Fruit fly (Drosophila melanogaster) whole organism, embryonic: Measurements from ENCODE around the gene CG43814.
A peak's percentile ranks its signal among the peaks of the same experiment; 100 is the strongest.

ENCODE experiments used
- ATbp ChIP-seq: fragments of 200-800 bp; sonication (Bioruptor generic); optimal IDR thresholded peaks from 2 replicates; lab custom pipeline; 2017; ENCODE audit warnings: missing biosample characterization, mild to moderate bottlenecking, missing genetic modification characterization, missing genetic modification reagents
- Atf6 ChIP-seq: fragments of 200-800 bp; sonication (Bioruptor generic); IDR thresholded peaks from 2 replicates; pipeline ENCODE4 v1.3.6; 2022; ENCODE audit warnings: missing biosample characterization, missing genetic modification characterization
- Awh ChIP-seq: fragments of 200-800 bp; sonication (Bioruptor generic); IDR thresholded peaks from 2 replicates; pipeline ENCODE4, ENCODE4 v1.3.6; 2022; ENCODE audit warnings: missing biosample characterization, missing genetic modification characterization
- CG10274 ChIP-seq: fragments of 200-800 bp; sonication (Bioruptor generic); optimal IDR thresholded peaks from 3 replicates; lab custom pipeline; 2017; ENCODE audit warnings: missing biosample characterization, mild to moderate bottlenecking, missing genetic modification characterization
- CG10321 ChIP-seq: fragments of 200-800 bp; sonication (Bioruptor generic); IDR thresholded peaks from 2 replicates; pipeline ENCODE4 v1.3.6; 2022; ENCODE audit warnings: missing biosample characterization, missing genetic modification characterization
- CG10565 ChIP-seq: fragments of 200-800 bp; sonication (Bioruptor generic); optimal IDR thresholded peaks from 3 replicates; lab custom pipeline; 2016; ENCODE audit warnings: missing biosample characterization, mild to moderate bottlenecking, missing genetic modification characterization
- CG11093 ChIP-seq: fragments of 200-800 bp; sonication (Bioruptor generic); IDR thresholded peaks from 3 replicates; pipeline ENCODE4 v1.3.6; 2022; ENCODE audit warnings: missing biosample characterization, missing genetic modification characterization
- CG11695 ChIP-seq: fragments of 200-800 bp; sonication (Bioruptor generic); IDR thresholded peaks from 3 replicates; pipeline ENCODE4 v1.3.6; 2022; ENCODE audit warnings: missing biosample characterization, missing genetic modification characterization
- CG13624 ChIP-seq: fragments of 200-800 bp; sonication (Bioruptor generic); optimal IDR thresholded peaks from 2 replicates; lab custom pipeline; 2016; ENCODE audit warnings: missing biosample characterization, missing genetic modification characterization
- CG14014 ChIP-seq: fragments of 200-800 bp; sonication (Bioruptor generic); IDR thresholded peaks from 2 replicates; pipeline ENCODE4 v1.3.6; 2022; ENCODE audit warnings: missing biosample characterization, missing genetic modification characterization
- CG15696 ChIP-seq: fragments of 200-800 bp; sonication (Bioruptor generic); optimal IDR thresholded peaks from 2 replicates; lab custom pipeline; 2019; ENCODE audit warnings: missing biosample characterization, mild to moderate bottlenecking, missing genetic modification characterization, moderate library complexity
- CG1603 ChIP-seq: fragments of 200-800 bp; sonication (Bioruptor generic); optimal IDR thresholded peaks from 2 replicates; lab custom pipeline; 2019; ENCODE audit warnings: missing biosample characterization, mild to moderate bottlenecking, missing genetic modification characterization, moderate library complexity
- CG16813 ChIP-seq: fragments of 200-800 bp; sonication (Bioruptor generic); IDR thresholded peaks from 3 replicates; pipeline ENCODE4 v1.3.6; 2022; ENCODE audit warnings: missing biosample characterization, missing genetic modification characterization; ENCODE audit not compliant: partially characterized antibody
- CG1792 ChIP-seq: fragments of 200-800 bp; sonication (Bioruptor generic); optimal IDR thresholded peaks from 2 replicates; lab custom pipeline; 2016; ENCODE audit warnings: missing biosample characterization, missing genetic modification characterization
- CG32772 ChIP-seq: fragments of 200-800 bp; sonication (Bioruptor generic); IDR thresholded peaks from 2 replicates; pipeline ENCODE4 v1.3.6; 2022; ENCODE audit warnings: missing biosample characterization, missing genetic modification characterization
- CG3407 ChIP-seq: fragments of 200-800 bp; sonication (Bioruptor generic); optimal IDR thresholded peaks from 2 replicates; lab custom pipeline; 2018; ENCODE audit warnings: missing biosample characterization, mild to moderate bottlenecking, missing genetic modification characterization
- CG34224 ChIP-seq: fragments of 200-800 bp; sonication (Bioruptor generic); IDR thresholded peaks from 3 replicates; pipeline ENCODE4 v1.3.6; 2022; ENCODE audit warnings: missing biosample characterization, missing genetic modification characterization; ENCODE audit not compliant: partially characterized antibody
- CG4617 ChIP-seq: fragments of 200-800 bp; sonication (Bioruptor generic); optimal IDR thresholded peaks from 3 replicates; lab custom pipeline; 2016; ENCODE audit warnings: missing biosample characterization, missing genetic modification characterization, borderline replicate concordance
- CG4730 ChIP-seq: fragments of 200-800 bp; sonication (Bioruptor generic); IDR thresholded peaks from 2 replicates; pipeline ENCODE4 v1.3.6; 2022; ENCODE audit warnings: missing biosample characterization, missing genetic modification characterization
- CG5180 ChIP-seq: fragments of 200-800 bp; sonication (Bioruptor generic); optimal IDR thresholded peaks from 3 replicates; lab custom pipeline; 2017; ENCODE audit warnings: missing biosample characterization, missing genetic modification characterization, mild to moderate bottlenecking, moderate library complexity, missing genetic modification reagents
- CG6272 ChIP-seq: fragments of 200-800 bp; sonication (Bioruptor generic); IDR thresholded peaks from 2 replicates; pipeline ENCODE4 v1.3.6; 2022; ENCODE audit warnings: missing biosample characterization, missing genetic modification characterization
- CG6654 ChIP-seq: fragments of 200-800 bp; sonication (Bioruptor generic); optimal IDR thresholded peaks from 2 replicates; lab custom pipeline; 2017; ENCODE audit warnings: missing biosample characterization, mild to moderate bottlenecking, missing genetic modification characterization
- CG6791 ChIP-seq: fragments of 200-800 bp; sonication (Bioruptor generic); IDR thresholded peaks from 3 replicates; pipeline ENCODE4 v1.3.6; 2022; ENCODE audit warnings: missing biosample characterization, missing genetic modification characterization; ENCODE audit not compliant: partially characterized antibody
- CG7839 ChIP-seq: fragments of 200-800 bp; sonication (Bioruptor generic); optimal IDR thresholded peaks from 3 replicates; lab custom pipeline; 2018; ENCODE audit warnings: missing biosample characterization, mild to moderate bottlenecking, missing genetic modification characterization, moderate library complexity
- D19A ChIP-seq: fragments of 200-800 bp; optimal IDR thresholded peaks from 3 replicates; lab custom pipeline; 2019; ENCODE audit warnings: missing biosample characterization, mild to moderate bottlenecking, missing genetic modification characterization, moderate library complexity
- HLH54F ChIP-seq: fragments of 200-800 bp; sonication (Bioruptor generic); optimal IDR thresholded peaks from 3 replicates; lab custom pipeline; 2016; ENCODE audit warnings: missing biosample characterization, missing genetic modification characterization
- HmgZ ChIP-seq: fragments of 200-800 bp; sonication (Bioruptor generic); optimal IDR thresholded peaks from 2 replicates; lab custom pipeline; 2018; ENCODE audit warnings: missing biosample characterization, mild to moderate bottlenecking, missing genetic modification characterization
- Hmr ChIP-seq: fragments of 200-800 bp; sonication (Bioruptor generic); optimal IDR thresholded peaks from 3 replicates; lab custom pipeline; 2017; ENCODE audit warnings: mild to moderate bottlenecking, missing biosample characterization, missing genetic modification reagents, missing genetic modification characterization
- NK7.1 ChIP-seq: fragments of 200-800 bp; sonication (Bioruptor generic); optimal IDR thresholded peaks from 3 replicates; lab custom pipeline; 2016; ENCODE audit warnings: missing biosample characterization, missing genetic modification characterization
- NfI ChIP-seq: fragments of 200-800 bp; sonication (Bioruptor generic); optimal IDR thresholded peaks from 3 replicates; lab custom pipeline; 2018; ENCODE audit warnings: missing biosample characterization, mild to moderate bottlenecking, missing genetic modification characterization, moderate library complexity
- Side ChIP-seq: fragments of 200-800 bp; sonication (Bioruptor generic); optimal IDR thresholded peaks from 2 replicates; lab custom pipeline; 2016; ENCODE audit warnings: missing biosample characterization, missing genetic modification characterization
- Sox100B ChIP-seq: fragments of 200-800 bp; sonication (Bioruptor generic); optimal IDR thresholded peaks from 3 replicates; lab custom pipeline; 2018; ENCODE audit warnings: missing biosample characterization, mild to moderate bottlenecking, missing genetic modification characterization
- Vsx1 ChIP-seq: fragments of 200-800 bp; sonication (Bioruptor generic); optimal IDR thresholded peaks from 2 replicates; lab custom pipeline; 2017; ENCODE audit warnings: missing biosample characterization, mild to moderate bottlenecking, missing genetic modification characterization, missing genetic modification reagents
- bab2 ChIP-seq: fragments of 200-800 bp; sonication (Bioruptor generic); optimal IDR thresholded peaks from 2 replicates; lab custom pipeline; 2016; ENCODE audit warnings: missing biosample characterization, missing genetic modification characterization
- bbx ChIP-seq: fragments of 200-800 bp; sonication (Bioruptor generic); IDR thresholded peaks from 2 replicates; pipeline ENCODE4 v1.3.6; 2022; ENCODE audit warnings: missing biosample characterization, missing genetic modification characterization; ENCODE audit not compliant: partially characterized antibody
- bowl ChIP-seq: fragments of 200-800 bp; sonication (Bioruptor generic); IDR thresholded peaks from 2 replicates; pipeline ENCODE4 v1.3.6; 2022; ENCODE audit warnings: missing biosample characterization, missing genetic modification characterization
- br ChIP-seq: fragments of >200 bp; optimal IDR thresholded peaks from 2 replicates; lab custom pipeline; 2017
- da ChIP-seq: fragments of 200-800 bp; sonication (Bioruptor generic); optimal IDR thresholded peaks from 2 replicates; lab custom pipeline; 2016; ENCODE audit warnings: missing biosample characterization, missing genetic modification characterization
- fru ChIP-seq: fragments of >200 bp; optimal IDR thresholded peaks from 2 replicates; lab custom pipeline; 2017
- hkb ChIP-seq, 2 experiments: fragments of 200-800 bp in 1 of 2; fragments of >200 bp in 1 of 2; sonication (Bioruptor generic) in 1 of 2; IDR thresholded peaks in 1 of 2; optimal IDR thresholded peaks in 1 of 2; 2 replicates each; pipeline versions ENCODE4 v1.3.6 to Lab custom; 2017 to 2022; ENCODE audit warnings: missing biosample characterization in 1 of 2, missing genetic modification characterization in 1 of 2
- nmo ChIP-seq: fragments of 200-800 bp; sonication (Bioruptor generic); optimal IDR thresholded peaks from 2 replicates; lab custom pipeline; 2018; ENCODE audit warnings: missing biosample characterization, mild to moderate bottlenecking, missing genetic modification characterization, moderate library complexity
- oc ChIP-seq: fragments of 200-800 bp; sonication (Bioruptor generic); optimal IDR thresholded peaks from 2 replicates; lab custom pipeline; 2018; ENCODE audit warnings: missing biosample characterization, mild to moderate bottlenecking, missing genetic modification characterization, moderate library complexity
- sima ChIP-seq: fragments of 200-800 bp; sonication (Bioruptor generic); optimal IDR thresholded peaks from 2 replicates; lab custom pipeline; 2016; ENCODE audit warnings: missing biosample characterization, missing genetic modification characterization
- ssp ChIP-seq: fragments of 200-800 bp; sonication (Bioruptor generic); IDR thresholded peaks from 2 replicates; pipeline ENCODE4 v1.3.6; 2022; ENCODE audit warnings: missing biosample characterization, missing genetic modification characterization
- tgo ChIP-seq: fragments of 200-800 bp; sonication (Bioruptor generic); IDR thresholded peaks from 3 replicates; pipeline ENCODE4 v1.3.6; 2022; ENCODE audit warnings: missing biosample characterization, missing genetic modification characterization
- tin ChIP-seq: fragments of 200-800 bp; sonication (Bioruptor generic); optimal IDR thresholded peaks from 3 replicates; lab custom pipeline; 2016; ENCODE audit warnings: missing biosample characterization, missing genetic modification characterization
- tio ChIP-seq: fragments of 200-800 bp; sonication (Bioruptor generic); optimal IDR thresholded peaks from 2 replicates; lab custom pipeline; 2017; ENCODE audit warnings: missing biosample characterization, missing genetic modification characterization, inconsistent platforms
- trh ChIP-seq: fragments of 200-800 bp; sonication (Bioruptor generic); optimal IDR thresholded peaks from 2 replicates; lab custom pipeline; 2016; ENCODE audit warnings: missing biosample characterization, missing genetic modification characterization

Gene CG43814

DNA sequence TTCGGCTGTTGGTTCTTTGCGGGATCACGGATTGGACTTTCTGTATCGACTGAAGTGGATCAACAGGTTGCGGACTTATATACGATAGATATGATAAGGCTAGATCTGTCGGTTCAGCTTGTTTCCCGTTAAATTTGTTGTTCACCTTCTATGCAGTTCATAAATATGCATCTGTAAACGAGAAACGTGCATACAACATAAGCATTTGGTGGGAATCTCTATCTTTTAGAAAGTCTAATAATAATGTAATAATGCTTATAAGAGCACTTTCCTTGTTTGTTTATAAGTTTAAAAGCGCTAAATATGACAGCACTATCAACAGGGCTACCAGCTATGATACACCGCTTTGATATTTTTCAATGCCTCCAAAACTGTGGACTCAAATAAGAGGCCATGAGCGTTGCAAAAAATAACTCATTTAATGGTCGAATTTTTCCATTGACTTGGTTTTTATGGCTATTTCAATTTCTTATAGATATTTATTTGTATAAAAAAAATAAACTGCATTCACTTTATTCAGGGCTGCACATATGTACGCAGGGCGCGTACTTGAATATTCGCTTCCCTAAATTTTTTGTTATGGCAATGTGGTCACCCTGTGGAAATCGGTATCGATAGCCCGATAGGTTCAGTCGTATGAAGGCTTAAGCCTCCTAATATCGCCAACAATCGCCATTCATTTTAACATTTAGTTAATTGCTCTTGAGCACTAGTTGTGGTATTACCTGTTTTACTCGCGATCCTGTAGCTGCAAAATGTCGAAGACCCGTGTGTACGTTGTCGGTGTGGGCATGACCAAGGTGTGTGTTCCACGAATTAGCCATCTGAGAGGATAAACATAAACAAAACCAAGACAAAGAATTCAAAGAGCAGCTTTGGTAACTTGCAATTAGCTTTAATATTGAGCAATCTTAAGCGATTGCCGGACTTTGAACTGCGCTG lies 25.7 kb upstream of the CG43814 start, which contains the start of the genes CG17597 and ScpX (continued):
- peak; percentile 99 for TF ChIP-seq CG6654 (GFP tag; lab: Kevin White, UChicago)
- TF ChIP-seq CG14014 (GFP tag; lab: Robert Waterston, UW): peak; percentile 53
- TF ChIP-seq CG6791 (GFP tag; lab: Robert Waterston, UW): peak; percentile 91
- TF ChIP-seq bab2 (GFP tag; lab: Kevin White, UChicago): peak; percentile 59
- 0 out of 2 replicates have a peak, but pooled peaks have one; percentile 17 for TF ChIP-seq CG4730 (GFP tag; lab: Robert Waterston, UW)
- peak; percentile 34 for TF ChIP-seq CG5180 (GFP tag; lab: Kevin White, UChicago)
- peak; percentile 41 for TF ChIP-seq ssp (GFP tag; lab: Robert Waterston, UW)
- TF ChIP-seq oc (tag; lab: Kevin White, UChicago): peak; percentile 59
- peak; percentile 45 for TF ChIP-seq CG1603 (tag; lab: Kevin White, UChicago)
- no peak for TF ChIP-seq bowl (GFP tag; lab: Robert Waterston, UW)
- TF ChIP-seq Hmr (GFP tag; lab: Kevin White, UChicago): peak; percentile 63
- peak; percentile 42 for TF ChIP-seq CG3407 (GFP tag; lab: Kevin White, UChicago)
- TF ChIP-seq CG11695 (GFP tag; lab: Robert Waterston, UW): 0 out of 3 replicates have a peak, but pooled peaks have one; percentile 20
- TF ChIP-seq HLH54F (GFP tag; lab: Kevin White, UChicago): peak; percentile 68
- peak; percentile 34 for TF ChIP-seq Side
- peak; percentile 54 for TF ChIP-seq Sox100B
- no peak for TF ChIP-seq CG11093 (GFP tag; lab: Robert Waterston, UW)
- peak; percentile 81 for TF ChIP-seq CG16813 (GFP tag; lab: Robert Waterston, UW)
- peak; percentile 83 for TF ChIP-seq CG34224
- peak; percentile 52 for TF ChIP-seq NfI
- TF ChIP-seq Awh: no peak
- TF ChIP-seq tgo (GFP tag; lab: Robert Waterston, UW): peak; percentile 35; the same call in 2 of the 3 replicates
- no peak for TF ChIP-seq NK7.1 (GFP tag; lab: Kevin White, UChicago)
- 0 out of 2 replicates have a peak, but pooled peaks have one; percentile 28 for TF ChIP-seq CG10321 (GFP tag; lab: Robert Waterston, UW)
- no peak for TF ChIP-seq trh (GFP tag; lab: Kevin White, UChicago)
- peak; percentile 39; the same call in 1 of the 2 replicates for TF ChIP-seq CG32772 (GFP tag; lab: Robert Waterston, UW)
- no peak for TF ChIP-seq hkb (optimal IDR thresholded peaks at IDR 0.05; lab: Kevin White, UChicago)
- no peak; the same call in 1 of the 2 replicates for TF ChIP-seq hkb (GFP tag; IDR thresholded peaks at IDR 0.05; lab: Robert Waterston, UW)
- no peak for TF ChIP-seq ATbp (GFP tag; lab: Kevin White, UChicago)
- no peak for TF ChIP-seq sima (GFP tag; lab: Kevin White, UChicago)
- TF ChIP-seq Atf6 (GFP tag; lab: Robert Waterston, UW): no peak
- TF ChIP-seq CG7839 (tag; lab: Kevin White, UChicago): peak; percentile 71
- peak; percentile 65 for TF ChIP-seq CG13624
- TF ChIP-seq CG15696 (tag; lab: Kevin White, UChicago): peak; percentile 60
- TF ChIP-seq Vsx1 (GFP tag; lab: Kevin White, UChicago): peak; percentile 5
- TF ChIP-seq bbx: peak; percentile 91
- peak; percentile 45; the same call in 1 of the 2 replicates for TF ChIP-seq CG6272 (GFP tag; lab: Robert Waterston, UW)
- TF ChIP-seq CG4617: peak; percentile 23
- TF ChIP-seq br: no peak
- TF ChIP-seq CG1792 (GFP tag; lab: Kevin White, UChicago): peak; percentile 47
- TF ChIP-seq D19A (tag; lab: Kevin White, UChicago): peak; percentile 26
- peak; percentile 81 for TF ChIP-seq nmo (GFP tag; lab: Kevin White, UChicago)
- no peak for TF ChIP-seq CG10274
- TF ChIP-seq HmgZ (tag; lab: Kevin White, UChicago): peak; percentile 61
- TF ChIP-seq tio: no peak
- peak; percentile 62 for TF ChIP-seq tin
- TF ChIP-seq fru (lab: Kevin White, UChicago): no peak
- no peak for TF ChIP-seq CG10565 (GFP tag; lab: Kevin White, UChicago)
- peak; percentile 43 for TF ChIP-seq da
